Worm (Caenorhabditis elegans): ENCODE data around the gene F11A5.9.
A peak's percentile ranks its signal among the peaks of the same experiment; 100 is the strongest.

The F11A5.9 gene

DNA sequence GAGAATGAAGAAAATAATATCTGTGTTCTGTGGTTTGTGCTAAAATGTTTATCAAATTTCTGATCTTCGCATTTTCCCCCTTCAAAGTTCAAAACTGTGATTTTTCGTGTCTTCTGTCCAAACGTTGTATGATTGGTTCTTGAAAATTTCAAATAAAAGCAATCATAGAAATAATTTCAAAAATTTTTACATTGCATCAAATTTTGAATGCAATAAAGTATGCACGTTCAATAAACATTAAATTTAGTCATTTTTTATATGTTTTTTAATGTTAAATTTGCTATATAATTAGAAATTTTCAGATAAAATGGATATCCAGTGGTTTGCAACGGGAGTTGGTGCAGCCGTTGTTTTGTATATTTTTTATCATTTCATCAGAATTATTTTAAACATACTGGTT is 9.3 kb downstream of the F11A5.9 start, which contains the start of gene stdh-2:
TSS of gene stdh-2 (plus strand) at position 301 of the 400 bp plus-strand sequence.
- TF ChIP-seq nhr-25 (tag; optimal IDR thresholded peaks at IDR 0.05) (no peak), fkh-10 (GFP tag; optimal IDR thresholded peaks at IDR 0.05) (no peak), eor-1 (tag; optimal IDR thresholded peaks at IDR 0.05) (no peak), egl-5 (tag; optimal IDR thresholded peaks at IDR 0.05) (no peak), ztf-4 (tag; optimal IDR thresholded peaks at IDR 0.05) (no peak), mml-1 (tag; optimal IDR thresholded peaks at IDR 0.05) (no peak), nhr-77 (tag; optimal IDR thresholded peaks at IDR 0.05) (no peak), ZK546.5 (tag; optimal IDR thresholded peaks at IDR 0.05) (no peak), nhr-43 (tag; optimal IDR thresholded peaks at IDR 0.05; ENCODE audit: poor library complexity, severe bottlenecking) (no peak), hmg-11 (tag; optimal IDR thresholded peaks at IDR 0.05) (no peak)

DNA sequence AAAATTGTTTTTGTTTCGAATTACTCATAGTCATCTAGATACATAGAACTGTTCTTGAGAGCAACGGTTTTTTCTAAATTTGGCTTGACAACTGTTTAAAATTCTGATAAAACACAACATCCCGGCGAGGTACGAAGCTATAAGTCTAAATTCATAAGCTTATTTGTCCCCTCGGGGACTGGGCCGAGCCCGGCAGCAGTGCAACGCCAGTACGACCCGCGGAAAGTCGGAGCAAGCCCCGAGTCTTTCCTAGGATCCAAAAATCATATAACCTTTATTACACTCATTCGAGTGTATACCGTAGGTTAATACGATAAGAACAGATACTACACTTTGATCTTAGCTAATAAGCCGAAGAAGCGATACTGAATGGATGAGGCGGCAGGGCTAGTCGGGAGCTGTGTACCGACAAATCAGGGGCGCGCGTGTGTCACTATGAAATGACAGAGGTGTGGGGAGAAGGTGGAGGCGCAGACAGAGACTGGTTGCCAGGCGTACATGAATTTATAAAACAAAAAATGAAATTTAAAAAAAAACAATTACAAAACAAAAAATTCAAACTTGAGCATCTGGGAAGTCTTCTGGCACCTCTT is 10.9 kb downstream of the F11A5.9 start:
- TF ChIP-seq R02D3.7 (tag; optimal IDR thresholded peaks at IDR 0.05) = no peak
- TF ChIP-seq snpc-4 (tag; optimal IDR thresholded peaks at IDR 0.05) = peak; percentile 22
- no peak for TF ChIP-seq elt-1 (tag; optimal IDR thresholded peaks at IDR 0.05)
- no peak for TF ChIP-seq nhr-28 (tag; optimal IDR thresholded peaks at IDR 0.05)
- no peak for TF ChIP-seq ceh-16 (tag; optimal IDR thresholded peaks at IDR 0.05)

DNA sequence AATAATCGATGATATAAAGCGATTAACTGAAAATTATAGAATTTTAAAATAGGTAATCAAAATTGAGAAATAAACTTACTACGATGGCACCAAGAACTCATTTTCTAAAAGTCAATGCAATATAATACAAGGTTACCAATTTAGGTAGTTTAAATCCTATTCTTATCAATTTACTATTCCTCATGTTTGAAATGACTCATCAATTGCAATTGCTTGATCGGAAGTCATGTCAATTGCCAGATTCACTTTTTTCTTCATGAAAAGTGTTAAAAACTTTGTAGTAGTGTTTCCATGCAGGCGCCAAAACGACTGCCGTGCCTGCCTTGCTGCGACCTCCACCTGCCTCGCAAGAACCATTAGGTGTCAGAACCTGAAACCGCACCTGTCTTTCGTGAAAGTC is 11.9 kb downstream of the F11A5.9 start, which contains the start of gene F11A5.13:
TSS of gene F11A5.13 (minus strand) at position 101 of the 400 bp plus-strand sequence.
- TF ChIP-seq nhr-12 (tag; optimal IDR thresholded peaks at IDR 0.05) (no peak), R02D3.7 (tag; optimal IDR thresholded peaks at IDR 0.05) (no peak), nhr-28 (tag; optimal IDR thresholded peaks at IDR 0.05) (no peak), nfya-1 (tag; optimal IDR thresholded peaks at IDR 0.05; ENCODE audit: insufficient read depth) (no peak), aly-2 (tag; optimal IDR thresholded peaks at IDR 0.05) (no peak), egl-27 (tag; optimal IDR thresholded peaks at IDR 0.05) (no peak), nhr-23 (tag; optimal IDR thresholded peaks at IDR 0.05) (no peak), ama-1 (optimal IDR thresholded peaks at IDR 0.05) (no peak), nhr-76 (tag; optimal IDR thresholded peaks at IDR 0.05) (no peak), lin-39 (tag; optimal IDR thresholded peaks at IDR 0.05) (no peak), fkh-10 (GFP tag; optimal IDR thresholded peaks at IDR 0.05) (no peak), nhr-67 (tag; optimal IDR thresholded peaks at IDR 0.05) (no peak), elt-1 (tag; optimal IDR thresholded peaks at IDR 0.05) (no peak), pqm-1 (tag; optimal IDR thresholded peaks at IDR 0.05) (no peak), lin-15B (tag; optimal IDR thresholded peaks at IDR 0.05) (no peak), nhr-77 (tag; optimal IDR thresholded peaks at IDR 0.05) (no peak), unc-62 (GFP tag; optimal IDR thresholded peaks at IDR 0.05) (no peak), pha-4 (tag; optimal IDR thresholded peaks at IDR 0.05) (no peak), snpc-4 (tag; optimal IDR thresholded peaks at IDR 0.05) (no peak)

DNA sequence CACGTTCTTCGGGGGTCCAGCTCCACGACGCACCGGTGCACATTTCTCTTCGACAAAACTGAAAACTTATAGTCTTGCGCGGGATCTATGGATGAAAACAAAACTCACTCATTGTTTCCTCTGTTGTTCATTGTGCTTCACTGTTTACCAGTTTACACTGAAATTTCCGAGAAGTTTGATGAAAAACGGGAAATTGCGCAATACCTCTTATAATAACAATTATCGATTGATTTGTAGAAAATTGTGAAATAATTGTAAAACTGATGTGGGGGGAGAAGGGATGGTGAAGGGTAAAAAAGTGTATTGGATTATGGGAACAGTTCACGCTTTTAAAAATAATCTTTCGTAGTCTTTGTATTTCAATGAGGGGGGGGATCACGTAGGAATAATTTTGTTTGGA is 14.7 kb downstream of the F11A5.9 start:
- no peak for TF ChIP-seq egl-5 (tag; optimal IDR thresholded peaks at IDR 0.05)
- no peak for TF ChIP-seq ceh-9 (tag; optimal IDR thresholded peaks at IDR 0.05)
- no peak for TF ChIP-seq hmg-11 (tag; optimal IDR thresholded peaks at IDR 0.05)
- TF ChIP-seq ZK546.5 (tag; optimal IDR thresholded peaks at IDR 0.05) = no peak
- no peak for TF ChIP-seq mdl-1 (tag; optimal IDR thresholded peaks at IDR 0.05)
- TF ChIP-seq jun-1 (tag; optimal IDR thresholded peaks at IDR 0.05) = no peak
- TF ChIP-seq nhr-237 (tag; optimal IDR thresholded peaks at IDR 0.05) = no peak
- TF ChIP-seq elt-1 (tag; optimal IDR thresholded peaks at IDR 0.05) = no peak

DNA sequence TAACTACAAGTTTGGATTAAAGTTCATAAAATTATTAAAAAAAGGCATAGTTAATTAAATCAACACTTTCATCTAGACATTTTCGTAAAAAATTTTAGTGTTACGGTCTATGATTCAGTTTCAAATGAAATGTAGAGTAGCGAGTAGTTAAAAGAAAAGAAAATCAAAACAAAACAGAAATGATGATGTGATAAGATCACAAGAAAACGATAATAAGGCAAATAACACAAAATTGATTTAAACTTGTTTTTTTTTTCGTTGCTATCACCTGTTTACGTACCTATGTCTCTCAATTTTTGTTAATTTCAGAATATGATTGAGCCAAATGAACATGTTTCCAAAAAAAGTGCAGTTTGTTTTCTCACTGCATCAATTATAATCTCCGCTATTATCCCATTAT is 15.2 kb downstream of the F11A5.9 start, which contains the start of the genes F21H7.2 and F21H7.12:
TSS of gene F21H7.2 (minus strand) at position 101 of the 400 bp plus-strand sequence.
TSS of gene F21H7.12 (plus strand) at position 270 of the 400 bp plus-strand sequence.
- TF ChIP-seq ceh-82 (tag; optimal IDR thresholded peaks at IDR 0.05) (no peak), daf-12 (tag; optimal IDR thresholded peaks at IDR 0.05) (no peak), lin-39 (tag; optimal IDR thresholded peaks at IDR 0.05) (no peak), egl-5 (tag; optimal IDR thresholded peaks at IDR 0.05) (no peak), pha-4 (tag; optimal IDR thresholded peaks at IDR 0.05) (no peak), tbx-2 (tag; optimal IDR thresholded peaks at IDR 0.05) (no peak), fkh-10 (GFP tag; optimal IDR thresholded peaks at IDR 0.05) (no peak), nhr-237 (tag; optimal IDR thresholded peaks at IDR 0.05) (no peak), nhr-23 (tag; optimal IDR thresholded peaks at IDR 0.05) (no peak)
